Worm (Caenorhabditis elegans) whole organism, mixed stage, embryonic: ENCODE results near the gene F59B1.10.

Source experiments
- ceh-43 ChIP-seq: fragments of 200-800 bp; sonication (Bioruptor generic); optimal IDR thresholded peaks from 2 replicates; lab custom pipeline; 2018; ENCODE audit warnings: mild to moderate bottlenecking, missing genetic modification characterization, moderate library complexity, missing compliant biosample characterization
- drap-1 ChIP-seq: fragments of 200-800 bp; sonication (Bioruptor generic); optimal IDR thresholded peaks from 3 replicates; lab custom pipeline; 2018; ENCODE audit warnings: mild to moderate bottlenecking, missing genetic modification characterization, missing compliant biosample characterization
- elt-1 ChIP-seq: sonication (generic microtip); optimal IDR thresholded peaks from 2 replicates; lab custom pipeline; 2017; ENCODE audit warnings: missing genetic modification characterization, mild to moderate bottlenecking, missing compliant biosample characterization, antibody characterized with exemption, moderate library complexity, borderline replicate concordance; ENCODE audit not compliant: insufficient read depth
- elt-3 ChIP-seq: fragments of 150-350 bp; optimal IDR thresholded peaks from 2 replicates; lab custom pipeline; 2014; ENCODE audit warnings: missing biosample characterization, missing genetic modification characterization
- hlh-1 ChIP-seq: fragments of 150-350 bp; optimal IDR thresholded peaks from 2 replicates; lab custom pipeline; 2014; ENCODE audit warnings: missing biosample characterization, missing genetic modification reagents, missing genetic modification characterization
- mep-1 ChIP-seq: fragments of 150-350 bp; optimal IDR thresholded peaks from 2 replicates; lab custom pipeline; 2017; ENCODE audit warnings: missing biosample characterization, missing genetic modification reagents, missing genetic modification characterization, inconsistent platforms
- nhr-237 ChIP-seq: fragments of 150-350 bp; optimal IDR thresholded peaks from 2 replicates; lab custom pipeline; 2014; ENCODE audit warnings: missing biosample characterization, missing genetic modification characterization
- pha-4 ChIP-seq: fragments of 150-350 bp; optimal IDR thresholded peaks from 2 replicates; lab custom pipeline; 2018; ENCODE audit warnings: missing biosample characterization, missing genetic modification reagents, missing genetic modification characterization
- snpc-4 ChIP-seq: fragments of 150-350 bp; optimal IDR thresholded peaks from 2 replicates; lab custom pipeline; 2014; ENCODE audit warnings: missing biosample characterization, missing genetic modification characterization
- unc-62 ChIP-seq: fragments of 150-350 bp; optimal IDR thresholded peaks from 2 replicates; lab custom pipeline; 2014; ENCODE audit warnings: missing biosample characterization, missing genetic modification reagents, missing genetic modification characterization
- ztf-11 ChIP-seq: fragments of 150-350 bp; optimal IDR thresholded peaks from 2 replicates; lab custom pipeline; 2014; ENCODE audit warnings: missing biosample characterization, missing genetic modification characterization

- TF ChIP-seq mep-1 (no peak), ztf-11 (no peak), unc-62 (GFP tag; lab: Kevin White, UChicago) (no peak), elt-1 (tag; lab: Kevin White, UChicago) (no peak), snpc-4 (tag; lab: Kevin White, UChicago) (no peak), drap-1 (GFP tag; lab: Kevin White, UChicago) (no peak), elt-3 (tag; lab: Kevin White, UChicago) (no peak), hlh-1 (tag; lab: Kevin White, UChicago) (no peak), nhr-237 (tag; lab: Kevin White, UChicago) (no peak), pha-4 (tag; lab: Kevin White, UChicago) (no peak), ceh-43 (GFP tag; lab: Kevin White, UChicago) (no peak)
These were observed 47.2 kb downstream of the F59B1.10 start, which contains the start of gene T22F3.7 for ce11 chrV:3600570-3600969.
